Fruit fly (Drosophila melanogaster): ENCODE results near the gene CG33267.
"Not testable (repeated sequence)": the region's sequence is repeated elsewhere in the genome, so short reads cannot be mapped to it uniquely, and the experiment has no call there.

The CG33267 gene

DNA sequence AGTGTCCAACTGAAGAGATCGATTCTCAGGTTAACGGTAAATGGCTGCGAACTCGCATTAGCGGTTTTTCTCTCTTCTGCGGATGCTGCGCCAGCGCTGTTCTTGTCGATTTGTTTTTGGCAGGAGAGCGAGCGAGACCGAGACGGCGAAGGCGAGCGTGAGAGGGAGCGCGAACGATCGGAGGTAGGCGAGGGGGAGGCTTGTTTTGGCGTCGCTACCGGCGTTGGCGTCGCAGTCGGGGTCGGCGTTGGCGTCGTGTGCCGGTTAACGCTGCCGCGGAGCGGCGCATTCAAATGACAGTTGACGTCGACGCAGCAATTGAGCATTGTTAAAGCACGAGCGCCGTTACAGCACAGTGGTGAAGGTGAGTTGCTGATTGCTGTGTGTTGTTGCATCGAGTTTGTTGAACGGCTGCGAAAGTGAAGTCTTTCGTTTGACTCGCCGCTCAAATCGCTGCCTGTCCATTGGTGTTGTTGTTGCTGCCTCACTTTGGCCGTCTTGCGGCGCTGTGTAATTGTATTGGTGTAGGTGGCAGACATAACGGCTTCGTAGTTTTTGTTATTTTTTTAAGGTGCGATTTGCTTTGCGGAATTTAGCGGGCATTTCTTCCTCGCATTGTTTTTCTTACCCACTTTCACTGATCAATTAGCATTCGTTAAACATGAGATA is 22.6 kb downstream of the CG33267 start:
- TF ChIP-seq CG11617 (GFP tag; optimal IDR thresholded peaks at IDR 0.05) (no peak), pad (GFP tag; optimal IDR thresholded peaks at IDR 0.05) (peak; percentile 85), CG5204 (GFP tag; optimal IDR thresholded peaks at IDR 0.05) (no peak), CG1620 (GFP tag; optimal IDR thresholded peaks at IDR 0.05) (no peak), cnc (optimal IDR thresholded peaks at IDR 0.05) (no peak), ovo (GFP tag; optimal IDR thresholded peaks at IDR 0.05) (peak; percentile 96)

DNA sequence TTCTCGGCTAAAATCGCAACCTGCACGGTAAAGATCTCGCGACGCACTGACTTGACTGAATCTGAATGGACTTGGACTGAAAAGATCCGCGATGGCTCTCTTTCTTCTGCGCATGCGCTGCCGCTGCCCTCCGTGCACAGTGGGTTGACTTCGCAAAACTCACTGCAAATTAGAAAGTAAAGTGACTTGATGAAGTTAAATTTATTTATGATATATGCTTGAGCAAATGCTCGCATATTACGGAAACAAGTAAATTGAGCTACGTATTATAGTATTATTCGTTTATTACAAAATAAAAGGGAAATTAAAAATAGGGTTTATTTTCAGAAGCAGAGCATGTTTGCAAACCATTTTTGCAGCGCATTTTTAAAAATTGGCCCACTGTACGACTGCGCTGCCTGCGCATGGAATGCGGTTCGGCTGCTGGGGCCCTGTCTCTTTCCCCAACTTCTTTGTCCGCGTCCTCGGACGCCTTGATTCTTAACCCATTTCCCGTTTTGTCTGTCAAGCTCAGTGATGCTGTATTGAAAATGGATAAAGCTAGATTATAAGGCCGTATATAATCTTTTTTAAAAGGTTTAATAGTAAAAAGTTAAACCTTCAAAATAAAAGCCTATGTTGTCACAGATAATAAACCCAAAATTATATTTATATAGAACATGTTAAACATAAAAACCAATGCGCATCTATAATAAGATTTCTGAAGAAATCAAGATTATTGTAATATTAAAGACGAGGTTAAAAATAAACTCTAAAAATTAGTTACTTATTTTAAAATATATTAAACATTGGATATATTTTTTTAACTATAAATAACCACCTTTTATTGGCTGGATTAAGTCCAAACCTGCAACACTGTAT is 23.7 kb downstream of the CG33267 start, which contains the start of gene rt:
rt (minus strand) TSS at position 51 of the 861 bp plus-strand sequence.
- TF ChIP-seq CG7045 (GFP tag; optimal IDR thresholded peaks at IDR 0.05) (peak; percentile 31), bab1 (GFP tag; optimal IDR thresholded peaks at IDR 0.05) (no peak), pad (GFP tag; optimal IDR thresholded peaks at IDR 0.05) (peak; percentile 75), Hr96 (GFP tag; optimal IDR thresholded peaks at IDR 0.05) (peak; percentile 10), cic (GFP tag; optimal IDR thresholded peaks at IDR 0.05) (no peak)

DNA sequence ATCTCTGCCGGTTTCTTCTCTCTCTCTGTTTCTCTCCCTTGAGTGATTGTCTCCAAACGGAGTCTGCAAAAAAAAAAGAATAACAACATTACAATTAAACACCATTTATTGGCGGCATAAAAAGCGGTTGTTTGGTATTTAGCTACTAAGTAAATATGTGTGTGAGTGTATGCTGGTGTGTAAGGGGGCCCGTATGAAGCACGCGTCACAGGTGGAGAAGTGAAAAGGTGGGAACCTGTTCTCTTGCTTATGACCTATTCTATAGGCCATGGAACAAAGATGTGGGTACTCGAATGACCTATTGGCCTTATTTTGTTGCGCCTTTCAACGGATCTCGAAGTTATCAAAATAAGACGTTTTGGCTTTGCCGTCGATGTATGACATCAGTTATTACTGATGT is 24.3 kb downstream of the CG33267 start:
- TF ChIP-seq CG11617 (GFP tag; optimal IDR thresholded peaks at IDR 0.05) (no peak), tj (GFP tag; optimal IDR thresholded peaks at IDR 0.05) (no peak), CG1620 (GFP tag; optimal IDR thresholded peaks at IDR 0.05) (no peak), kay (GFP tag; ENCODE audit: borderline replicate concordance) (no peak), Crg-1 (GFP tag; optimal IDR thresholded peaks at IDR 0.05) (no peak), CG5204 (GFP tag; optimal IDR thresholded peaks at IDR 0.05) (no peak), cnc (optimal IDR thresholded peaks at IDR 0.05) (no peak), ovo (GFP tag; optimal IDR thresholded peaks at IDR 0.05) (no peak), CG7101 (tag; optimal IDR thresholded peaks at IDR 0.05) (no peak)

DNA sequence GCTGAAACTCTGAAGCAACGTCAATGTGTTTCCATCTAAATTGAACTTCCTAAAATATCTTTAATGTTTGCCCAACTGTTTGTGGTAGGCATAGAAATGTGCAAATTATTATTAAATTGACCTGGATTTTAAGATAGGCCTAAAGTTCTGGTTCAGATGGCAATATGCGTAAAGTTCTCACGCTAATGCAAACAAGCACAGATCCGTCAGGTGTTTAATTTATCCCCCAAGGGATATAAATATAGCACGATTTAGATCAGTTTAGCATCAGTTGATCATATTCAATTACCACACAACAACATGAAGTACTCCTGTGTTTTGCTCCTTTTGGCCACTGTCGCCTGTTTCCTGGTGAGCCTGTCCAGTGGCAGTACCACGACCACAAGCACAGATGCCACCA is 25.1 kb downstream of the CG33267 start, which contains the start of gene CG7377:
CG7377 (plus strand) TSS at position 301 of the 400 bp plus-strand sequence.
- TF ChIP-seq Clk (GFP tag; optimal IDR thresholded peaks at IDR 0.05); kay (GFP tag; ENCODE audit: borderline replicate concordance); tj (GFP tag; optimal IDR thresholded peaks at IDR 0.05): not testable (repeated sequence)

DNA sequence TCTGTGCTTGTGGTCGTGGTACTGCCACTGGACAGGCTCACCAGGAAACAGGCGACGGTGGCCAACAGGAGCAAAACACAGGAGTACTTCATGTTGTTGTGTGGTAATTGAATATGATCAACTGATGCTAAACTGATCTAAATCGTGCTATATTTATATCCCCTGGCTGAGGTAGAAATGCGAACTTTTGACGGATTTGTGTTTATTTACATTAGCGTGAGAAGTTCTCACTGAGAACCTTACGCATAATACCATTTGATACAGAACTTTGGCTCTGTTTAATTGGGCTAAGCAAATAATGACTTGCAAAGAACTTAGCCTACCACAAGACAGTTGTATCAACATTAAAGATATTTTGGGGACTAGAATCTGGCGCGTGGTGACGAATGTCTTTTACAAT is 26.8 kb downstream of the CG33267 start, which contains the start of gene CG33268:
CG33268 (minus strand) TSS at position 101 of the 400 bp plus-strand sequence.
- TF ChIP-seq Hr96 (GFP tag; optimal IDR thresholded peaks at IDR 0.05) = no peak
- no peak for TF ChIP-seq toe (GFP tag; optimal IDR thresholded peaks at IDR 0.05)
- no peak for TF ChIP-seq bab1 (GFP tag; optimal IDR thresholded peaks at IDR 0.05)
- no peak for TF ChIP-seq kay (GFP tag; ENCODE audit: borderline replicate concordance)
- TF ChIP-seq CG11617 (GFP tag; optimal IDR thresholded peaks at IDR 0.05) = no peak
- no peak for TF ChIP-seq ovo (GFP tag; optimal IDR thresholded peaks at IDR 0.05)
- no peak for TF ChIP-seq CG14711 (tag; optimal IDR thresholded peaks at IDR 0.05)
- no peak for TF ChIP-seq CG33017 (tag; optimal IDR thresholded peaks at IDR 0.05)
- no peak for TF ChIP-seq tj (GFP tag; optimal IDR thresholded peaks at IDR 0.05)
- no peak for TF ChIP-seq cnc (optimal IDR thresholded peaks at IDR 0.05)
- no peak for TF ChIP-seq pad (GFP tag; optimal IDR thresholded peaks at IDR 0.05)
- TF ChIP-seq Crg-1 (GFP tag; optimal IDR thresholded peaks at IDR 0.05) = no peak
- TF ChIP-seq CG5204 (GFP tag; optimal IDR thresholded peaks at IDR 0.05) = no peak
- TF ChIP-seq CG1620 (GFP tag; optimal IDR thresholded peaks at IDR 0.05) = no peak
- no peak for TF ChIP-seq Clk (GFP tag; optimal IDR thresholded peaks at IDR 0.05)
- no peak for TF ChIP-seq CG7101 (tag; optimal IDR thresholded peaks at IDR 0.05)

DNA sequence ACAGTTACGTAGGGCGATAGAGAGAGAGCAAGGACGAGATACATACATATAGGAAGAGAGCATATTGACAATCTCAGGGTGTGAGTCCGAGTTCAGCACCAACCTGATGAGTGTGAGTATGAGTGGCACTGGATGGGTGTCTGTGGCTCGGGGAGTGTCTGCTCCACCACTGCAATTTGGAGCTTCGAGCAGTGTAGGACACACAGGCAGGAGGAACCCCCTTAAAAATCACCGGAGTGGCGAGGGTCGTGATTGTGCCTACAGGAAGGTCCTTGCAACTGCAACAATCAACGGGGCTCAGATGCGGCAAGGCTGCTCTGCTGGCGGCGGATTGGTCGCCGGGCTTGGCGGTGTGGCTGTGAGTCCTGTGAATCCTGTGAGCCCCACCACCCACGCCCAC is 27.5 kb downstream of the CG33267 start:
- no peak for TF ChIP-seq pad (GFP tag; optimal IDR thresholded peaks at IDR 0.05)
- no peak for TF ChIP-seq kay (GFP tag; ENCODE audit: borderline replicate concordance)
- TF ChIP-seq Clk (GFP tag; optimal IDR thresholded peaks at IDR 0.05) = no peak
- no peak for TF ChIP-seq bab1 (GFP tag; optimal IDR thresholded peaks at IDR 0.05)
- no peak for TF ChIP-seq CG12768 (GFP tag; optimal IDR thresholded peaks at IDR 0.05)
- no peak for TF ChIP-seq cic (GFP tag; optimal IDR thresholded peaks at IDR 0.05)
- TF ChIP-seq cnc (optimal IDR thresholded peaks at IDR 0.05) = no peak
- TF ChIP-seq CG5204 (GFP tag; optimal IDR thresholded peaks at IDR 0.05) = no peak
- TF ChIP-seq ovo (GFP tag; optimal IDR thresholded peaks at IDR 0.05) = no peak

DNA sequence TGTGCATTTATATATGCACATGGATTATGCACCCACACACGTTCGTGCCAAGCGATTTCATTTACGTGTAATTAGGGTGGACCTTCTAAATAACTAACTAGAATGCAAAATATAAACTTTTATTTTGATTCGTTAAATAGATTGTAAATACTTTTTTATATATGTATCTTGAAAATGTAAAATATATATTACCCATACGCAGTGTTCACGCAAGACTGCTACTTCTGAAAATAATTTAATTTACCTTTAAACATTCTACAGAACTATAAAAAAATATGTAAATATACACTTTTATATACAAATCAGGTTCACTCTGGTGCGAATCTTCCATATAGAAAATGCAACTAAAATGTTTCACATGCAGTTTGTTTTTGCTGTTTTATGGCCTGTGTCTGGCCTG is 29.5 kb downstream of the CG33267 start:
- TF ChIP-seq CG14711 (tag; optimal IDR thresholded peaks at IDR 0.05) (peak; percentile 9), CG7101 (tag; optimal IDR thresholded peaks at IDR 0.05) (peak; percentile 35), CG12768 (GFP tag; optimal IDR thresholded peaks at IDR 0.05) (peak; percentile 62), bab1 (GFP tag; optimal IDR thresholded peaks at IDR 0.05) (no peak), CG33017 (tag; optimal IDR thresholded peaks at IDR 0.05) (peak; percentile 81), CG11617 (GFP tag; optimal IDR thresholded peaks at IDR 0.05) (peak; percentile 22), ovo (GFP tag; optimal IDR thresholded peaks at IDR 0.05) (no peak), tj (GFP tag; optimal IDR thresholded peaks at IDR 0.05) (no peak), CG7045 (GFP tag; optimal IDR thresholded peaks at IDR 0.05) (peak; percentile 66), CG1620 (GFP tag; optimal IDR thresholded peaks at IDR 0.05) (no peak)
